Worm (Caenorhabditis elegans): Measurements from ENCODE around the gene cld-1.
A peak's percentile ranks its signal among the peaks of the same experiment; 100 is the strongest.

Gene cld-1

DNA sequence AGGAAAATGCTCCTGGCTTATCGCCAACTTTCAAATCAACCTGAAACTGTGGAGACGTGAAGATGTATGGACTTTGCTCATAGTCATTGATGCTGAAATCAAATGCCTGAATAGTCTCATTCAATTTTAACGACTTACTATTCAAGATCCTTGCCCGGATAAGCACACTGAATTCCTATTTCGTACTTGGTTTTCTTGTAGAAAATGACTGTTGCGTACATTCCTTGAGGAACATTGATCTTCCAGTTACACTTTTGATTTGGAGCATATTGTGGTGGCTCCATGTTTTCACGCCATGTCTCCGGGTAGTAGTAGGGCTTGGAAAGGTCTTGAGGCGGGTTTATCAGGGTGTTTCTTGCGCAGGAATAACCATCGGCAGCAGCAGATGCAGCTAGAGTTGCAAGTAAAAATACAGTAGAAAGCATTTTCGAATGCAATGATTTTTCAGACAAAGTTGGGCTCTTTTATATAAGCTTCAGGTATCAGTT is 21.5 kb downstream of the cld-1 start, which contains the start of gene irg-6:
Gene irg-6, minus strand, starts transcription at position 438 of the 488 bp plus-strand sequence.
- TF ChIP-seq F37B4.10 (GFP tag; IDR thresholded peaks at IDR 0.05): no peak
- no peak for TF ChIP-seq ztf-3 (GFP tag; optimal IDR thresholded peaks at IDR 0.05)
- TF ChIP-seq athp-1 (tag; optimal IDR thresholded peaks at IDR 0.05): no peak
- TF ChIP-seq hlh-26 (GFP tag; conservative IDR thresholded peaks at IDR 0.05): no peak
- TF ChIP-seq cebp-1 (GFP tag; IDR thresholded peaks at IDR 0.05): no peak
- no peak for TF ChIP-seq cebp-1 (tag; optimal IDR thresholded peaks at IDR 0.05)
- TF ChIP-seq rpc-1 (optimal IDR thresholded peaks at IDR 0.05): no peak
- TF ChIP-seq rpc-1 (tag; optimal IDR thresholded peaks at IDR 0.05): no peak
- no peak for TF ChIP-seq pha-4 (tag; optimal IDR thresholded peaks at IDR 0.05)
- no peak for TF ChIP-seq lin-26 (GFP tag; IDR thresholded peaks at IDR 0.05)
- TF ChIP-seq let-607 (tag; optimal IDR thresholded peaks at IDR 0.05): no peak
- TF ChIP-seq tbx-9 (tag; optimal IDR thresholded peaks at IDR 0.05; ENCODE audit: borderline replicate concordance): no peak
- TF ChIP-seq F23B12.7 (tag; optimal IDR thresholded peaks at IDR 0.05; ENCODE audit: insufficient read depth): no peak
- TF ChIP-seq B0261.1 (tag; optimal IDR thresholded peaks at IDR 0.05): no peak
- no peak for TF ChIP-seq nfya-1 (tag; optimal IDR thresholded peaks at IDR 0.05; ENCODE audit: borderline replicate concordance, insufficient read depth)
- no peak for TF ChIP-seq F57A8.1 (GFP tag; optimal IDR thresholded peaks at IDR 0.05)
- TF ChIP-seq F55B11.4 (tag; optimal IDR thresholded peaks at IDR 0.05; ENCODE audit: borderline replicate concordance, insufficient read depth): no peak
- TF ChIP-seq ceh-91 (GFP tag; IDR thresholded peaks at IDR 0.05): no peak
- no peak for TF ChIP-seq Y95B8A.8 (GFP tag; IDR thresholded peaks at IDR 0.05)
- no peak for TF ChIP-seq sptf-2 (GFP tag; optimal IDR thresholded peaks at IDR 0.05)
- no peak for TF ChIP-seq him-1 (tag; optimal IDR thresholded peaks at IDR 0.05)

DNA sequence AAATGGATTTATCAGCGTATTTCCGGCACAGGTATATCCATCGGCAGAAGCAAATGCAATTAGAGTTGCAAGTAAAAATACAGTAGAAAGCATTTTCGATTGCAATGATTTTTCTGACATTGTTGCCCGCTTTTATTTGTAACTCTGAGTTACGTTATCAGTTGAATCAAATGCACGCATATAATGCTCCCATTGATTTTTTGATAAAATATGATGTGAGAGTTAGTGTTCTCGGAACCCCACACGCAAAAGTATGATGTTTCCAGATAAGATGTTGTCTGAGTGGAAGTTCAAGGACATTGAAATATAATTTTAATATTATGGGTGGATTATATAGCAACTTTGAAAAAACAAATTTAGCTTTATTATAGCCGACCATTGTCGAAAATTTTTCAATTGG is 24.1 kb downstream of the cld-1 start, which contains the start of gene K08D8.5:
Gene K08D8.5, minus strand, starts transcription at position 140 of the 400 bp plus-strand sequence.
- TF ChIP-seq nhr-80 (tag; optimal IDR thresholded peaks at IDR 0.05): peak; percentile 33
- TF ChIP-seq hmg-1.2 (GFP tag; IDR thresholded peaks at IDR 0.05): no peak
- TF ChIP-seq mcd-1 (GFP tag; IDR thresholded peaks at IDR 0.05): no peak

- TF ChIP-seq ceh-27 (GFP tag; optimal IDR thresholded peaks at IDR 0.05): no peak
- TF ChIP-seq hmg-20 (GFP tag; IDR thresholded peaks at IDR 0.05): no peak
- peak; percentile 74 for TF ChIP-seq nhr-80 (tag; optimal IDR thresholded peaks at IDR 0.05)
These were observed 26.2 kb downstream of the cld-1 start, which contains the start of gene K08D8.4 for ce11 chrIV:12909871-12910270. K08D8.4 (minus strand) TSS chrIV:12909998.

ce11 chrIV:12906529-12906928 is 29.5 kb downstream of the cld-1 start, which contains the start of gene K08D8.3:
K08D8.3 (minus strand) TSS chrIV:12906659.
- TF ChIP-seq nhr-80 (tag; optimal IDR thresholded peaks at IDR 0.05): peak; percentile 75
- TF ChIP-seq mel-28 (tag; optimal IDR thresholded peaks at IDR 0.05; ENCODE audit: borderline replicate concordance): no peak

DNA sequence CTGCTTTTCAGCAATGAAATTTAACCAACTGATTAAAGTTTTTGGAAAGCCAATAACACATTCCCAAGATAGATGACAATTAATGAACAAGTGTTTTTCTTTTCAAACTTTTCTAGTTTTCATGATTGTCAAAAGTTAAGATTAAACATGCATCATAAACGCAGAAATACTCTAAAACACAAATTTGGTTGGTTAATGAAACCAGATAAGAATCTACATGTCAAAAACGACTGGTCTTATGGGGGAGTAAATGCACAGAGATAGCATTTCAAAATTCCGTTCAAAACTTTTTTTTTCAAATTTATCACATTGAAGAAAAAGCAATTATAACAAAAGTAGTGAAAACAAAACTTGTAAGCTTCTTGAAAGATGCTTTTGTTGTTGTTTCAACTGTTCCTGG is 32.4 kb downstream of the cld-1 start:
- TF ChIP-seq chd-7 (tag; optimal IDR thresholded peaks at IDR 0.05): no peak
- peak; percentile 43 for TF ChIP-seq nhr-80 (tag; optimal IDR thresholded peaks at IDR 0.05)

DNA sequence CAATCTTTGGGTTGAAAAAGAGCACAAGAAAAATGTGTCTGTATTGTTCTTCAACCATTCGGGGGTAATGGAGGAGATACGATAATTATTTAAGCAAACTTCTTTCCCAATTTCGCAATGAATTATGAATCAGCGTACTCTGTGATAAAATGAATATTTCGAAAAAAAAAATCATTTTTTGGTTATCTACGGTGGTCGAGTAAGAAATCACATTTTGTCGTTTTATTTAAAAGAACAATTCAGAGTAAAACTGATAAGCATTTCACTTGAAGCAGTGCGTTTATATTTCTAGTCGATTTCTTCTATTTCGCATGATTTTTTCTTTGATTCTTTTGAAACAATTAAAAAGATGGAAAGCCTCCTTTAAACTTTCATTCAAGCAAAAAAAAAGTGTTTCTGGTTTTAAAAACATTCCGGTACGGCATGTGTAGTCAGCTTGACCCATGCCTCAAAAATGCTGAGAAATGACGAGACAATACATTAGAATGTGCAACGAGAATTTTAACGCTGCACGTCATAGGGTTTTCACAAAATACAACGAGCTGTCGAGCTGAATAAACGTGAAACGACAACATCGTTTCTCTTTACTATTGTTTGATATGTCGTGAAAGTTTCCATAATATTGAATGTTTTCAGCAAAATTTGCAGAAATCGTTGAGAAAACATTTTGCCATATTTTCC is 33.5 kb downstream of the cld-1 start, which contains the start of gene K08D8.2:
Gene K08D8.2, plus strand, starts transcription at position 631 of the 681 bp plus-strand sequence.
- TF ChIP-seq cebp-1 (GFP tag; IDR thresholded peaks at IDR 0.05) (0 out of 2 replicates have a peak, but pooled peaks have one; percentile 23), cebp-1 (tag; optimal IDR thresholded peaks at IDR 0.05) (peak; percentile 10), lin-35 (GFP tag; optimal IDR thresholded peaks at IDR 0.05) (no peak), nhr-80 (tag; optimal IDR thresholded peaks at IDR 0.05) (peak; percentile 37)
